Worm (Caenorhabditis elegans): ENCODE data around the gene jmjd-3.2.

Gene jmjd-3.2

DNA sequence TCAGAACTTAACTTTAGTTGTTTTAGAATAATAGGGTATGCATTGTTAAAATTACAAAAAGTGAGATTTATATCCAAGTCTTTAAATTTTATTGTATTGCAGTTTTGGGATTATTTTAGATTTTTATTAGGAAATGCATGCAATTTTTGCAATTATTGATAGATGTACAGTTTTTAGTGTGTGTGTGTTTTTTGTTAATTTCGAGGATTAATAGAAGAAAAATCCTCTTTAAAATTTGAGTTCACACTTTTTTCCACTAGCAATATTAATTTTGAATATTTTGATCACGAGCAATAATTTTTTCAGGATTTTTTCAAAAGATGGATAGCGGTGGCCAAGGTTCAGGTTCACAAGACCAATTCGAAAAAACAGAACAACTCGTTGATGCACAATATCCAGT lies at the start of gene jmjd-3.2:
Gene jmjd-3.2, plus strand, starts transcription at position 301 of the 400 bp plus-strand sequence.
- TF ChIP-seq B0019.2 (GFP tag; conservative IDR thresholded peaks at IDR 0.05) (no peak), Y56A3A.18 (GFP tag; IDR thresholded peaks at IDR 0.05) (no peak), F57A8.1 (GFP tag; optimal IDR thresholded peaks at IDR 0.05) (no peak), madf-3 (GFP tag; IDR thresholded peaks at IDR 0.05) (no peak), ztf-6 (GFP tag; IDR thresholded peaks at IDR 0.05) (no peak), F57C9.4 (tag; optimal IDR thresholded peaks at IDR 0.05) (no peak), Y67H2A.10 (GFP tag; conservative IDR thresholded peaks at IDR 0.05) (no peak)

- TF ChIP-seq ceh-79 (tag; optimal IDR thresholded peaks at IDR 0.05) (no peak), ceh-27 (GFP tag; optimal IDR thresholded peaks at IDR 0.05) (no peak), lsl-1 (GFP tag; optimal IDR thresholded peaks at IDR 0.05) (no peak), ztf-3 (GFP tag; optimal IDR thresholded peaks at IDR 0.05) (no peak), attf-3 (GFP tag; conservative IDR thresholded peaks at IDR 0.05) (no peak), madf-10 (tag; optimal IDR thresholded peaks at IDR 0.05) (no peak), tbp1 (GFP tag; optimal IDR thresholded peaks at IDR 0.05) (no peak), xnd-1 (tag; optimal IDR thresholded peaks at IDR 0.05) (no peak)
Observed at ce11 chrX:14399035-14399434, 49.0 kb upstream of the jmjd-3.2 start.

DNA sequence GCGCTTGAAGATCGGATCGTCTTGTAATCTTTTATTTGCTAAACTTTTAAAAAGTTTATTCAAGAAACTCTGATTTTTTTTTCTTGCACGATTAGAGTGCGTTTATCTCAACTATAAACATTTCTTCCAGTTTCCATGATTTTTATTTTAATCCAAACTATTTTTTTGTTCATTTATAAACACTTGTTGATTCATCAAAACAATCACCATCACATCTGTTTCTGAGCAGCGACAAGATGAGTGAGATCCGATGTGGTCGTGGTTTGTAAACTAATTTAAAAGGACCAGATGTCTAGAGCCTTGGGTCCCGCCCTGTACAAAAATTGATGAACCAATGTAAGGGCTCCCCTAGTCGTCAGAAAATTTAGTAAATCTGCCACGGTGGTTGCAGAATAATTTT lies 46.8 kb upstream of the jmjd-3.2 start:
- no peak for TF ChIP-seq nfya-1 (tag; optimal IDR thresholded peaks at IDR 0.05; ENCODE audit: borderline replicate concordance, insufficient read depth)
- TF ChIP-seq rpc-1 (optimal IDR thresholded peaks at IDR 0.05), result no peak
- peak; percentile 20 for TF ChIP-seq rpc-1 (tag; optimal IDR thresholded peaks at IDR 0.05)
- no peak for TF ChIP-seq unc-62 (GFP tag; optimal IDR thresholded peaks at IDR 0.05)
- TF ChIP-seq Y56A3A.18 (GFP tag; IDR thresholded peaks at IDR 0.05), result no peak

DNA sequence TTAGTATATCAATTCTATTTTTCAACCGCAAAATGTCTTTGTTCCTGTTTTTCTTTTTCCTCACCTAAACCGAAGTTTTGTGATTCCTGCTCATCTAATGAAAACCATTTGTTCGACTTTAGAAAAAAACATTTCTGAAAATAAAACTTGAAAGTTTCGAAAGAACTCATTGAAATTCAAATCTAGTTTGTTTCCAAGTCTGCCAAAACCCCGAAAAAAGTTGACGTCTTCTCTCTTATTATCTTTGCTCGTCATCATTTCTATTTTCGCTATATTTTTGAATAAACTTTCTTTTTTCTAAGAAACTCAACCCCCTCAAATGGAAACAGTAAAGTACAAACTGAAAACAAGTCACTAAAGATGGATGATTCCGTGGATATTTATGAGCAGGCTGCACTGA lies 42.2 kb upstream of the jmjd-3.2 start, which contains the start of gene frpr-17:
Gene frpr-17, plus strand, starts transcription at position 301 of the 400 bp plus-strand sequence.
- TF ChIP-seq ama-1 (optimal IDR thresholded peaks at IDR 0.05) (no peak), ama-1 (GFP tag; optimal IDR thresholded peaks at IDR 0.05) (no peak)

- no peak for TF ChIP-seq xnd-1 (tag; optimal IDR thresholded peaks at IDR 0.05)
- TF ChIP-seq Y53F4B.3 (GFP tag; IDR thresholded peaks at IDR 0.05), result no peak
- no peak for TF ChIP-seq nfya-2 (GFP tag; IDR thresholded peaks at IDR 0.05)
- no peak for TF ChIP-seq nhr-27 (tag; optimal IDR thresholded peaks at IDR 0.05)
- no peak for TF ChIP-seq mcd-1 (GFP tag; IDR thresholded peaks at IDR 0.05)
- TF ChIP-seq lin-54 (GFP tag; optimal IDR thresholded peaks at IDR 0.05), result no peak
- TF ChIP-seq B0336.3 (GFP tag; IDR thresholded peaks at IDR 0.05), result no peak
- no peak for TF ChIP-seq mes-4 (tag; optimal IDR thresholded peaks at IDR 0.05)
- TF ChIP-seq snpc-1.3 (tag; optimal IDR thresholded peaks at IDR 0.05; ENCODE audit: insufficient read depth), result no peak
- TF ChIP-seq F39B2.1 (GFP tag; IDR thresholded peaks at IDR 0.05), result no peak
- no peak for TF ChIP-seq F33H1.4 (GFP tag; IDR thresholded peaks at IDR 0.05)
- no peak for TF ChIP-seq dpl-1 (GFP tag; optimal IDR thresholded peaks at IDR 0.05)
- TF ChIP-seq D2030.7 (GFP tag; IDR thresholded peaks at IDR 0.05), result no peak
- no peak for TF ChIP-seq ztf-22 (GFP tag; optimal IDR thresholded peaks at IDR 0.05)
- no peak for TF ChIP-seq cebp-1 (GFP tag; IDR thresholded peaks at IDR 0.05)
- no peak for TF ChIP-seq cebp-1 (tag; optimal IDR thresholded peaks at IDR 0.05)
- no peak for TF ChIP-seq Y56A3A.18 (GFP tag; IDR thresholded peaks at IDR 0.05)
- TF ChIP-seq tbx-9 (tag; optimal IDR thresholded peaks at IDR 0.05; ENCODE audit: borderline replicate concordance), result no peak
- TF ChIP-seq Y95B8A.8 (GFP tag; IDR thresholded peaks at IDR 0.05), result no peak
Observed at ce11 chrX:14412774-14413173, 35.2 kb upstream of the jmjd-3.2 start, which contains the start of gene fbxa-179. TSS of gene fbxa-179 (minus strand) at chrX:14412874.
